Fruit fly (Drosophila melanogaster): ENCODE measurements around the gene Ca-beta.

Ca-beta gene

DNA sequence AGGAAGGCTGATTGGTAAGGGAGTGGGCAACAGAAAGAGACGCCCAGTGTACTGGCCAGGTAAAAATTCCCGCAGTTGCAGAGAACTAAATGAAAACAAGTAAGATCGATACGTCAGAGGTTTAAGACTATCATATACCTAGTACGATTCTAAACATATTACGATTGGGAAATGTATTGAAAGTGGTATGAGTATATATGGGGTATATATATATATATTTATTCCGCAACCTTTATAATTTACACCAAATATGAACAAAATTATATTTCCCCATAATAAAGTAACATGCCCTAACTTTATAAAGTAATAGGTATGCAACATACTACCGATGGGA lies 14.3 kb downstream of the Ca-beta start (continued):
- TF ChIP-seq CG32772 (GFP tag; IDR thresholded peaks at IDR 0.05), result peak; percentile 30; the same call in 1 of the 2 replicates
- 0 out of 3 replicates have a peak, but pooled peaks have one; percentile 27 for TF ChIP-seq CG11560 (tag; IDR thresholded peaks at IDR 0.05)
- TF ChIP-seq CG14710 (tag; optimal IDR thresholded peaks at IDR 0.05), result peak; percentile 70
- TF ChIP-seq ara (GFP tag; IDR thresholded peaks at IDR 0.05), result peak; percentile 53
- TF ChIP-seq CG13123 (GFP tag; optimal IDR thresholded peaks at IDR 0.05), result peak; percentile 15
- 0 out of 2 replicates have a peak, but pooled peaks have one; percentile 10 for TF ChIP-seq CG4730 (GFP tag; IDR thresholded peaks at IDR 0.05)
- peak; percentile 62 for TF ChIP-seq CG15696 (tag; optimal IDR thresholded peaks at IDR 0.05)
- TF ChIP-seq CG6765 (GFP tag; optimal IDR thresholded peaks at IDR 0.05), result no peak
- no peak for TF ChIP-seq CG2129 (GFP tag; IDR thresholded peaks at IDR 0.05; ENCODE audit: partially characterized antibody)
- TF ChIP-seq gem (tag; optimal IDR thresholded peaks at IDR 0.05), result peak; percentile 85
- TF ChIP-seq ci (GFP tag; IDR thresholded peaks at IDR 0.05), result 0 out of 3 replicates have a peak, but pooled peaks have one; percentile 13
- TF ChIP-seq lbe (GFP tag; optimal IDR thresholded peaks at IDR 0.05), result peak; percentile 18
- peak; percentile 84 for TF ChIP-seq CG8924 (tag; optimal IDR thresholded peaks at IDR 0.05)
- TF ChIP-seq D19B (GFP tag; optimal IDR thresholded peaks at IDR 0.05), result peak; percentile 74
- TF ChIP-seq Lhr (GFP tag; optimal IDR thresholded peaks at IDR 0.05), result peak; percentile 3
- TF ChIP-seq da (GFP tag; optimal IDR thresholded peaks at IDR 0.05), result no peak
- TF ChIP-seq CG16815 (GFP tag; optimal IDR thresholded peaks at IDR 0.05), result peak; percentile 76
- peak; percentile 52 for TF ChIP-seq Oli (tag; optimal IDR thresholded peaks at IDR 0.05)
- peak; percentile 74 for TF ChIP-seq nmo (GFP tag; optimal IDR thresholded peaks at IDR 0.05)
- 0 out of 2 replicates have a peak, but pooled peaks have one; percentile 31 for TF ChIP-seq Awh (GFP tag; IDR thresholded peaks at IDR 0.05)
- TF ChIP-seq CG2712 (tag; optimal IDR thresholded peaks at IDR 0.05), result peak; percentile 87
- TF ChIP-seq zfh1 (GFP tag; IDR thresholded peaks at IDR 0.05), result peak; percentile 55; the same call in 1 of the 3 replicates
- TF ChIP-seq tup (GFP tag; optimal IDR thresholded peaks at IDR 0.05), result no peak
- TF ChIP-seq exex (tag; optimal IDR thresholded peaks at IDR 0.05), result no peak

DNA sequence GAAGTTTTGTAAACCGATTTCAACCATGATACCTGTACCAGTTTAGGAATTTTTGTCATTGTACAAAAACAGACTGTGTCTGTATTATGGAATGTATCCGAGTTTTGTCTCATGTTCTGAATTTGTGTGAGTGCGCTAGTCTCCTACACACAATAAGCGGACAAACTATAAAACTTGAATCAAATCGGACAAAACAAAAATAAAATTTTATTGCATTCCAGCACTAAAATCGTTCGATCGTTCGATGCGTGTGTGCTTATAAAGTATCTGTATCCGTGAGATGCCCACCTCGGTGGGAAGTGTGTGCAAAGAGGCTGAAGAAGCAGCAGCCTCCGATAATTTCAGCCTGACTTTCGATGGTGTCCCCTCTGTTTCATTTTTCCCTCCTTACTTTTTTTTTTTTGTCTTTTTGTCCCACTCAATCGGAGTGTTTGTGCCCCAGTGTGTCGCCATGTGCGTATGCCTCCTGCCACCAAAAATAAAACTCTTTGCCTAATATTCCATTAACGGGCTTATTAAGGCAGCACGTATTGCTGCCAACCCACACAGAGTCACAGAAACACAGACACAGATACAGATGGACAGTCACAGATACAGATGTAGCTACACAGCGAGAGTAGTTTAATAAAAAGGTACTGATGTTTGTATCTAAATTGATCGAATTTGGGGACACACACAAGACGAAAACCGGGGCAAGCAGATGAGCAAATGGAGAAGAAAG lies 14.8 kb downstream of the Ca-beta start:
- TF ChIP-seq kni (GFP tag; optimal IDR thresholded peaks at IDR 0.05) (peak; percentile 70), Hr3 (GFP tag; optimal IDR thresholded peaks at IDR 0.05) (no peak), z (GFP tag; IDR thresholded peaks at IDR 0.05) (peak; percentile 57; the same call in 1 of the 3 replicates), pros (GFP tag; optimal IDR thresholded peaks at IDR 0.05) (peak; percentile 14), sd (tag; optimal IDR thresholded peaks at IDR 0.05) (peak; percentile 94), CG3838 (GFP tag; optimal IDR thresholded peaks at IDR 0.05) (no peak), chinmo (GFP tag; IDR thresholded peaks at IDR 0.05; ENCODE audit: partially characterized antibody) (0 out of 4 replicates have a peak, but pooled peaks have one; percentile 27), tx (GFP tag; optimal IDR thresholded peaks at IDR 0.05) (no peak), cg (GFP tag; optimal IDR thresholded peaks at IDR 0.05) (peak; percentile 74), Camta (GFP tag; optimal IDR thresholded peaks at IDR 0.05) (no peak), Nf-YB (GFP tag; optimal IDR thresholded peaks at IDR 0.05) (no peak), Vsx1 (GFP tag; optimal IDR thresholded peaks at IDR 0.05) (peak; percentile 26), slbo (GFP tag; IDR thresholded peaks at IDR 0.05) (0 out of 2 replicates have a peak, but pooled peaks have one; percentile 3), Rfx (GFP tag; IDR thresholded peaks at IDR 0.05) (0 out of 2 replicates have a peak, but pooled peaks have one; percentile 26), zf30C (GFP tag; optimal IDR thresholded peaks at IDR 0.05) (peak; percentile 16), CG1602 (GFP tag; optimal IDR thresholded peaks at IDR 0.05) (no peak), sr (GFP tag; IDR thresholded peaks at IDR 0.05) (peak; percentile 39; the same call in 1 of the 3 replicates), CG12219 (GFP tag; optimal IDR thresholded peaks at IDR 0.05) (no peak), abd-A (tag; optimal IDR thresholded peaks at IDR 0.05) (peak; percentile 38), Hsf (GFP tag; optimal IDR thresholded peaks at IDR 0.05) (no peak)
